Fruit fly (Drosophila melanogaster): Measurements from ENCODE around the gene fan.

Gene fan

dm6 chr3L:8108886-8109285 is at the start of gene fan:
TSS of gene fan (plus strand) at chr3L:8109132.
- TF ChIP-seq psq (optimal IDR thresholded peaks at IDR 0.05) (no peak), pan (optimal IDR thresholded peaks at IDR 0.05) (no peak), Dll (optimal IDR thresholded peaks at IDR 0.05) (no peak), EcR (GFP tag; optimal IDR thresholded peaks at IDR 0.05) (no peak), CG8478 (optimal IDR thresholded peaks at IDR 0.05) (no peak), usp (GFP tag; optimal IDR thresholded peaks at IDR 0.05) (no peak)

- TF ChIP-seq Dll (optimal IDR thresholded peaks at IDR 0.05) (no peak), pan (optimal IDR thresholded peaks at IDR 0.05) (no peak), usp (GFP tag; optimal IDR thresholded peaks at IDR 0.05) (no peak), CG8478 (optimal IDR thresholded peaks at IDR 0.05) (no peak), EcR (GFP tag; optimal IDR thresholded peaks at IDR 0.05) (no peak), psq (optimal IDR thresholded peaks at IDR 0.05) (no peak)
Observed at dm6 chr3L:8059627-8060166, 49.2 kb upstream of the fan start.

DNA sequence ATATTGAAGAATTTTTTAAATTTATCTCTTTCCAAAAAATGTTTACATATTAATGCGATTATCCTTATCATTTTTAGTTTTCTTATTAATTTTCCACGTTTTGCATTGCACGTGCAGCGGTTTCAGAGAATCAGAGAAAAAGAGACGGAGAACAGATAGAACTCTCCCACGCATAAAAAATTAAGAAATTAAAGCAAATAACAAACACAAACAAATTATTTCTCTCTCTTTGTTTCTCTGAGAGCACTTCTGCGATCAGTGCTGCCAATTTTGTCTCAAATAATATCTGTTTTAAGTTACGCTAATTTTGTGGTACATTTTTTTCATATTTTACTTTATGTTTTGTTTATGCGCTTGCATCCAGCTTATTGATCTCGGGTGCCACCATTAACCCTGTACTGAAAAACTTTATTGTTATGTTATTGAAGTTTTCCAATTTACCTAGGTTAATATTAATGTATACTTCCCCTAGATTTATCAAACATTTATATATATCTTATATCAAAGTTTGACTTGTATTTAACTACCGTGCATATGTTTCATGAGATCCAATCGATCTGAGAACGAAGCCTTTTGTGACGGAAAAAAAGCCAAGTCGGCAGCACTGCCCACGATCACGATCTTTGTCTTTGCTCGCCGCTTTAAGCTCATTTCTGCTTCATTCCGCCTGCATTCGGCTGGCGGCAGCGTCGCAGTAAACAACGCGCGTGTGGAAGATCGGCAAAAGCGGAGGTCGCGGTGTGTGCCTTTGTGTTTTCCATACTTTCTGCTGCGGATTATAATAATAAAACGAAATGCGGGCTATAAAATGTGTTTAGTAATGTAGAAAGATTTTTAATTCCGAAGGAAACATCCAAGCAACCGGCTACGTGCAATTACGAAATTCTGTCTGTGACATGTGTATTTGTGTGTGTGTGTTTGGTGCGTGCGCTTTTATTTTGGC is 45.4 kb upstream of the fan start, which contains the start of gene Sarm:
Gene Sarm, plus strand, starts transcription at position 661 of the 943 bp plus-strand sequence.
- no peak for TF ChIP-seq psq (optimal IDR thresholded peaks at IDR 0.05)
- no peak for TF ChIP-seq CG8478 (optimal IDR thresholded peaks at IDR 0.05)
- TF ChIP-seq usp (GFP tag; optimal IDR thresholded peaks at IDR 0.05), result no peak
- TF ChIP-seq EcR (GFP tag; optimal IDR thresholded peaks at IDR 0.05), result no peak
- TF ChIP-seq pan (optimal IDR thresholded peaks at IDR 0.05), result no peak
- no peak for TF ChIP-seq Dll (optimal IDR thresholded peaks at IDR 0.05)

DNA sequence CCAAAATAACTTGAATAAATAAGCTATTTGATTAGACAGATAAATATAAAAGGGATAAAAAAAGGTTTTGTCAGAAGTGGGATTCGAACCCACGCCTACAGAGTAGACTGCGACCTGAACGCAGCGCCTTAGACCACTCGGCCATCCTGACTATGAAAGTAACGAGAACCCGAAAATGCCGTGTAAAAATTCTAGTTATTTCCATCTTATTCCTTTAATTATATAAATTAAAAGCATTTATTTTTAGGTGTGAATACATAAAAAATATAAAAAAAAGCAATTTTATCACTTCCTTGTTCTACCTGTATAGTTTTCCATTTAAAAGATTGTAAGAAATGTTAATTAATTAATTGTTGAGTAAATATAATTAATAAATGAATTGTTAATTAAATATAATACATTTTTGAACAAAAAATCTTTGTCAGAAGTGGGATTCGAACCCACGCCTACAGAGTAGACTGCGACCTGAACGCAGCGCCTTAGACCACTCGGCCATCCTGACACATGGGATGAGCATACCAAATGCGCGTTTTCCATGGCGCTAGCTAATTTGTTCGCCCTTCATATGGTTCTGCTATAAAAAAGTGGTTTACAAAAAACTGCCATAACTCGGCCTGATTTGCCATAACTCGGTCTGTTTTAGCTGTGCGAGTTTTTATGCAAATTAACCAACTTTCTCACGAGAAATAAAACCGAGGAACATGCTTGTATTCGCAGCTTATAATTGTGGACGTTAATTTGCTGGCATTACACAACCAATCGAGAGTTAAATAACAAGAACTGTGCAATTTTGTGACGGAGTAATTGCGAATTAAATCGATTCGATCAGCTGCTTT is 43.1 kb upstream of the fan start:
- no peak for TF ChIP-seq EcR (GFP tag; optimal IDR thresholded peaks at IDR 0.05)
- TF ChIP-seq Dll (optimal IDR thresholded peaks at IDR 0.05), result no peak
- TF ChIP-seq psq (optimal IDR thresholded peaks at IDR 0.05), result no peak
- no peak for TF ChIP-seq pan (optimal IDR thresholded peaks at IDR 0.05)
- no peak for TF ChIP-seq CG8478 (optimal IDR thresholded peaks at IDR 0.05)
- no peak for TF ChIP-seq usp (GFP tag; optimal IDR thresholded peaks at IDR 0.05)

DNA sequence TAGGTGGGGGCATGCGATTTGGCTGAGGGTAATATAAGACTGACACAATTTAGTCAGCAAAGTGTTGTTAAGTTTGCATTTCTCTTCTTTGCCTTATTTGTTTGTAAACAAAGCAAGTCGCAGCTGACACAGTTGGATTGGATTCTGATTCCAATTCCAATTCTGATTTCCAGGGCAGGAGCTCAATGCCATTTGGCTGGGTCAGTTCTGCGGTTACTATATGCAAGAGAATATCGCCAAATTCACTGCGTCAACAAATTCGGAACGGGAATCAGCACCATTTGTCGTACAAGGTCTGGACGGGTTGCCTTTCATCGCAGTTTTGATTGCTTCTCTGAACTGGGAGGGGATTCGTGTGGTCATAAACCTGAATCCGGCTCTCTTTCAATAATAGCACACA is 41.4 kb upstream of the fan start:
- TF ChIP-seq pan (optimal IDR thresholded peaks at IDR 0.05), result no peak

- TF ChIP-seq CG8478 (optimal IDR thresholded peaks at IDR 0.05), result no peak
- TF ChIP-seq EcR (GFP tag; optimal IDR thresholded peaks at IDR 0.05), result no peak
- no peak for TF ChIP-seq psq (optimal IDR thresholded peaks at IDR 0.05)
- no peak for TF ChIP-seq Dll (optimal IDR thresholded peaks at IDR 0.05)
- no peak for TF ChIP-seq usp (GFP tag; optimal IDR thresholded peaks at IDR 0.05)
- TF ChIP-seq pan (optimal IDR thresholded peaks at IDR 0.05), result no peak
Observed at dm6 chr3L:8068061-8068460, 40.9 kb upstream of the fan start.

dm6 chr3L:8069167-8069566 is 39.8 kb upstream of the fan start, which contains the start of gene CG42590:
TSS of gene CG42590 (minus strand) at chr3L:8069267.
- TF ChIP-seq psq (optimal IDR thresholded peaks at IDR 0.05) (no peak), Dll (optimal IDR thresholded peaks at IDR 0.05) (no peak), pan (optimal IDR thresholded peaks at IDR 0.05) (no peak), EcR (GFP tag; optimal IDR thresholded peaks at IDR 0.05) (no peak), CG8478 (optimal IDR thresholded peaks at IDR 0.05) (no peak), usp (GFP tag; optimal IDR thresholded peaks at IDR 0.05) (no peak)

DNA sequence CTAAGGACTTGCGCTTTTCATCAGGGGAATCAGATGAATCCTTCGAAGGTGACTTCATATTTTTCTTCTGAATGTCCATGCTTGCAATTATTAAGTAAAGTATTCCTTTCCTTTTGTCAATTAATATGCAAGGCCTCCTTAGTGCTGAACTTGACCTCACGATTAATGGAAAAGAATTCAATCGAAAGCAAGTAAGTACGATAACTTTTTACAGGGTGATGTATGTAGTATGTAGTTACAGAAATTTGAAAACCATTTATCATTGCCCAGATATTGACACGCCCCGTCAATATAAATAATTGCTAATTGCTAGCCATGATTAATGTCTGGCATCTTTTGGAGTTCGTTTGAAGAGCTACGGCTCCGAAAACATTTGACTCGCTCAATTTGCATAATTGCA is 39.1 kb upstream of the fan start, which contains the start of gene CG42591:
Gene CG42591, minus strand, starts transcription at position 101 of the 400 bp plus-strand sequence.
- TF ChIP-seq EcR (GFP tag; optimal IDR thresholded peaks at IDR 0.05), result no peak
- TF ChIP-seq Dll (optimal IDR thresholded peaks at IDR 0.05), result no peak
- TF ChIP-seq psq (optimal IDR thresholded peaks at IDR 0.05), result no peak
- TF ChIP-seq usp (GFP tag; optimal IDR thresholded peaks at IDR 0.05), result no peak
- no peak for TF ChIP-seq CG8478 (optimal IDR thresholded peaks at IDR 0.05)
- no peak for TF ChIP-seq pan (optimal IDR thresholded peaks at IDR 0.05)

DNA sequence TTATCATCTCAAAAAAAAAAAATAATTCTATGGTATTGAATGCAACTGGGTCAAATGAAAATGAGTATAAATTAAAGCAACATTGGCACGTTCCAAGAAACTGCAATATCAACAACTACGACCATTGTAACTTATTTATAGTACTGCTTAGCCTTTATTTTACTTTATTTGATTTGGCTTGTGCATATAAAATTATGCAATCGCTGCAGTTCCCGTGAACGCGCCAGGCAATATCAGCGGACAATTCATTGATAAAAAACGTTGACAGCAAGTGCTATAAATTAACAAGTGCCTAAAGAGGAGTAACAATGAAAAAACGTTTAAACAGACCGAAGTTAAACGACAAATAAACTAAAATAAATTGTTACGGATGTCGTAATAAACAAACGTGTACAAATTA is 37.7 kb upstream of the fan start:
- no peak for TF ChIP-seq EcR (GFP tag; optimal IDR thresholded peaks at IDR 0.05)
- TF ChIP-seq Dll (optimal IDR thresholded peaks at IDR 0.05), result no peak
- TF ChIP-seq usp (GFP tag; optimal IDR thresholded peaks at IDR 0.05), result no peak
- TF ChIP-seq psq (optimal IDR thresholded peaks at IDR 0.05), result no peak
- no peak for TF ChIP-seq CG8478 (optimal IDR thresholded peaks at IDR 0.05)

DNA sequence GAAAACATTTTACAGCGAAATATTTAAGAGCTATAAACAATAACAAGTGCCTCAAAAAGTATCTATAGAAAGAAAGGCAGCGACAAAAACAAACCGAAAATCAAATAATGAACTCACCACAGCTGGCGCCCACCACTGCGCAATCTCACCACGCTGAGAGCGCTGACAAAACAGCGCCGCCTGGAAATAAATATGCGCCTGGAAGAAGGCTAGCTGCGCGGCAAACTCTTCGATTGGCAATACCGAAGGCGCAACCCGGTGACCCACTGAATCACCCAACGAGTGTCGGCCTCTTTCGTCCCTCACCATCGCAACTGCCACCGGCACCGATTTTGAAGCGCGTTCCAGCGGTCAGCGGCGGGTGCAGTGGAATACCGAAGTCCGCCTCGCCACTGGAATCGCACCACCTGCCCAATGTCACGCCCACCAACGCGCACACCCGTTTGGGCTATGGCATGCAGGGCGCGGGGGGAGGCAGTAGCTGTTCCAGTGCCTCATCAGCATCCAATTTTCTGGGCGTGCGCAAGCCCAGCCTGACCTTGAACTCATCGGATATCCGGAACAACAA is 37.2 kb upstream of the fan start:
- TF ChIP-seq EcR (GFP tag; optimal IDR thresholded peaks at IDR 0.05) (no peak), usp (GFP tag; optimal IDR thresholded peaks at IDR 0.05) (no peak), pan (optimal IDR thresholded peaks at IDR 0.05) (no peak), psq (optimal IDR thresholded peaks at IDR 0.05) (no peak), Dll (optimal IDR thresholded peaks at IDR 0.05) (no peak), CG8478 (optimal IDR thresholded peaks at IDR 0.05) (no peak)

DNA sequence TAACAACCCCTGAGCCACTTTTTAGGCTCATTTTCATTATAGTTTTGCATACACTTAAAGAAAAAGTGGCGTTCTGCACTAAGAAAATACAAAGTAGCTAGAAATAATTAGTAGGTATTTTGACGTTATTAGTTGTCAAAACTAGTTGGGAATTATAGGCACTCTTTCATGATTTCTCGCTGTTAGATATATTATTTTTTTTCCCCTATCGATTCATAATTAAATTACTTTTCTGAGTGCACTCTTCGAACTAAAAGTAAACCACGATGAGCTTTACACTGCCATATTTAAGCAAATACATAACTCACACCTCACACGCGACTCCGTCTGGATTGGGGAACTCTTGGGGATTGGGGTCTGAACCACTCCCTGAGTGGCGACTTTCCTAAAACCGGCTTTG is 36.2 kb upstream of the fan start:
- TF ChIP-seq psq (optimal IDR thresholded peaks at IDR 0.05) (no peak), Dll (optimal IDR thresholded peaks at IDR 0.05) (no peak), EcR (GFP tag; optimal IDR thresholded peaks at IDR 0.05) (no peak), pan (optimal IDR thresholded peaks at IDR 0.05) (no peak), CG8478 (optimal IDR thresholded peaks at IDR 0.05) (no peak), usp (GFP tag; optimal IDR thresholded peaks at IDR 0.05) (no peak)
